Fruit fly (Drosophila melanogaster): ENCODE measurements around the gene ATPsynbetaL.
A peak's percentile ranks its signal among the peaks of the same experiment; 100 is the strongest.

ATPsynbetaL gene

dm6 chr3L:16113003-16113606 is 15.5 kb downstream of the ATPsynbetaL start, which contains the start of gene Taf4 (continued):
- TF ChIP-seq Ada2b (GFP tag; IDR thresholded peaks at IDR 0.05): no peak
- TF ChIP-seq CG10366 (GFP tag; IDR thresholded peaks at IDR 0.05): no peak
- TF ChIP-seq CG30020 (tag; optimal IDR thresholded peaks at IDR 0.05): no peak
- peak; percentile 31 for TF ChIP-seq CG1529 (GFP tag; optimal IDR thresholded peaks at IDR 0.05)
- no peak; the same call in 1 of the 2 replicates for TF ChIP-seq CG4404 (GFP tag; IDR thresholded peaks at IDR 0.05)
- no peak for TF ChIP-seq HLH4C (GFP tag; IDR thresholded peaks at IDR 0.05; ENCODE audit: partially characterized antibody)
- no peak for TF ChIP-seq vvl (GFP tag; IDR thresholded peaks at IDR 0.05)
- no peak for TF ChIP-seq CG6272 (GFP tag; IDR thresholded peaks at IDR 0.05)
- TF ChIP-seq insv (GFP tag; optimal IDR thresholded peaks at IDR 0.05): no peak
- TF ChIP-seq CG34224 (GFP tag; IDR thresholded peaks at IDR 0.05; ENCODE audit: partially characterized antibody): 0 out of 3 replicates have a peak, but pooled peaks have one; percentile 6
- no peak for TF ChIP-seq bcd (GFP tag; optimal IDR thresholded peaks at IDR 0.05)
- TF ChIP-seq crol (GFP tag; IDR thresholded peaks at IDR 0.05): peak; percentile 84
- TF ChIP-seq ash1 (GFP tag; optimal IDR thresholded peaks at IDR 0.05): no peak
- no peak for TF ChIP-seq Antp (GFP tag; optimal IDR thresholded peaks at IDR 0.05)
- no peak for TF ChIP-seq org-1 (GFP tag; optimal IDR thresholded peaks at IDR 0.05)
- no peak for TF ChIP-seq CG12071 (GFP tag; optimal IDR thresholded peaks at IDR 0.05)
- no peak for TF ChIP-seq slp2 (GFP tag; optimal IDR thresholded peaks at IDR 0.05)
- TF ChIP-seq CG6683 (GFP tag; optimal IDR thresholded peaks at IDR 0.05): no peak
- no peak for TF ChIP-seq Dip2 (GFP tag; IDR thresholded peaks at IDR 0.05)
- no peak for TF ChIP-seq CG14860 (GFP tag; IDR thresholded peaks at IDR 0.05; ENCODE audit: partially characterized antibody)
- TF ChIP-seq CG11456 (GFP tag; IDR thresholded peaks at IDR 0.05): no peak
- TF ChIP-seq Med (GFP tag): no peak
- no peak for TF ChIP-seq salm (tag; optimal IDR thresholded peaks at IDR 0.05)
- no peak for TF ChIP-seq sens (GFP tag)
- TF ChIP-seq cad (GFP tag; optimal IDR thresholded peaks at IDR 0.05): no peak
- no peak for TF ChIP-seq Hr51 (GFP tag; optimal IDR thresholded peaks at IDR 0.05)
- TF ChIP-seq Sin3A (optimal IDR thresholded peaks at IDR 0.05): no peak
- TF ChIP-seq fd102C (GFP tag; optimal IDR thresholded peaks at IDR 0.05): no peak
- TF ChIP-seq mld (GFP tag; IDR thresholded peaks at IDR 0.05; ENCODE audit: partially characterized antibody): no peak
- TF ChIP-seq CG17385 (GFP tag; optimal IDR thresholded peaks at IDR 0.05): no peak
- TF ChIP-seq CG12236 (GFP tag; optimal IDR thresholded peaks at IDR 0.05): no peak
- TF ChIP-seq danr (GFP tag; IDR thresholded peaks at IDR 0.05): no peak
- no peak for TF ChIP-seq chif (GFP tag; optimal IDR thresholded peaks at IDR 0.05)
- TF ChIP-seq NfI (GFP tag; optimal IDR thresholded peaks at IDR 0.05): no peak
- TF ChIP-seq CG1602 (GFP tag; optimal IDR thresholded peaks at IDR 0.05): no peak
- no peak for TF ChIP-seq slbo (GFP tag; IDR thresholded peaks at IDR 0.05)
- TF ChIP-seq CG31441 (GFP tag; IDR thresholded peaks at IDR 0.05): no peak
- no peak for TF ChIP-seq ERR (GFP tag; optimal IDR thresholded peaks at IDR 0.05)
- no peak for TF ChIP-seq CG17829 (tag; optimal IDR thresholded peaks at IDR 0.05)
- TF ChIP-seq CG6254 (GFP tag; optimal IDR thresholded peaks at IDR 0.05): no peak
- TF ChIP-seq CG7963 (GFP tag; IDR thresholded peaks at IDR 0.05; ENCODE audit: partially characterized antibody): no peak
- no peak for TF ChIP-seq C15 (GFP tag; IDR thresholded peaks at IDR 0.05)
- TF ChIP-seq pita (GFP tag; optimal IDR thresholded peaks at IDR 0.05): no peak
- TF ChIP-seq gce (GFP tag; IDR thresholded peaks at IDR 0.05): no peak
- no peak for TF ChIP-seq CG6689 (GFP tag; IDR thresholded peaks at IDR 0.05)
- no peak for TF ChIP-seq toy (GFP tag; IDR thresholded peaks at IDR 0.05)
- peak; percentile 33 for TF ChIP-seq CG1603 (tag; optimal IDR thresholded peaks at IDR 0.05)
- no peak for TF ChIP-seq Oaz (GFP tag; IDR thresholded peaks at IDR 0.05)
- TF ChIP-seq aop (GFP tag; IDR thresholded peaks at IDR 0.05): no peak
- no peak for TF ChIP-seq CG2202 (tag; optimal IDR thresholded peaks at IDR 0.05)

Data from whole organism, embryonic.